Worm (Caenorhabditis elegans): ENCODE data around the gene Y50E8A.2.

DNA sequence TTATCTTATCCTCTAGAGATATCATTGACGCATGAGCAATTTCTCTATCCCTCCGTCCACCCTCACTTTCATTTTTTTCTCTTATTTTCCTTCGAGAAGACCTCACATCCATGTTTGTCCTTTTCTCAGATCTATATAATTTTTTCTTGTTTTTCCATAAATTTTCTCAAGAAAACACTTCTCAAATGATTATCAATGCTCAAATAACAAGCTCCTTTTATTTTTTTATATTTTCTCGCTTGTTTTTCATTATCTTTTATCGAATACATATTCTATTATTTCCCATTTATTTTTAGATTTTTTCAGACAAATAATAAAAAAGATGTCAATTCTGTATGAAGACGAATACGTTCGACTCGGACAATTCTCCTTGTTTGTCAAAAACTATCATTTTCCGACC is 5.6 kb downstream of the Y50E8A.2 start, which contains the start of gene R08A2.7:
- TF ChIP-seq med-1 (GFP tag; optimal IDR thresholded peaks at IDR 0.05; ENCODE audit: insufficient read depth), result no peak
- TF ChIP-seq ref-1 (GFP tag; conservative IDR thresholded peaks at IDR 0.05), result no peak
- no peak for TF ChIP-seq klf-2 (GFP tag; conservative IDR thresholded peaks at IDR 0.05)
- no peak for TF ChIP-seq flt-1 (GFP tag; IDR thresholded peaks at IDR 0.05)
- no peak for TF ChIP-seq ztf-29 (GFP tag; IDR thresholded peaks at IDR 0.05)
- TF ChIP-seq T22C8.4 (GFP tag; IDR thresholded peaks at IDR 0.05), result no peak
- no peak for TF ChIP-seq cog-1 (tag; optimal IDR thresholded peaks at IDR 0.05)
- TF ChIP-seq tab-1 (GFP tag; IDR thresholded peaks at IDR 0.05), result no peak

Measured in whole organism, midembryonic.